Worm (Caenorhabditis elegans): ENCODE results near the gene rpn-9.

Gene rpn-9

DNA sequence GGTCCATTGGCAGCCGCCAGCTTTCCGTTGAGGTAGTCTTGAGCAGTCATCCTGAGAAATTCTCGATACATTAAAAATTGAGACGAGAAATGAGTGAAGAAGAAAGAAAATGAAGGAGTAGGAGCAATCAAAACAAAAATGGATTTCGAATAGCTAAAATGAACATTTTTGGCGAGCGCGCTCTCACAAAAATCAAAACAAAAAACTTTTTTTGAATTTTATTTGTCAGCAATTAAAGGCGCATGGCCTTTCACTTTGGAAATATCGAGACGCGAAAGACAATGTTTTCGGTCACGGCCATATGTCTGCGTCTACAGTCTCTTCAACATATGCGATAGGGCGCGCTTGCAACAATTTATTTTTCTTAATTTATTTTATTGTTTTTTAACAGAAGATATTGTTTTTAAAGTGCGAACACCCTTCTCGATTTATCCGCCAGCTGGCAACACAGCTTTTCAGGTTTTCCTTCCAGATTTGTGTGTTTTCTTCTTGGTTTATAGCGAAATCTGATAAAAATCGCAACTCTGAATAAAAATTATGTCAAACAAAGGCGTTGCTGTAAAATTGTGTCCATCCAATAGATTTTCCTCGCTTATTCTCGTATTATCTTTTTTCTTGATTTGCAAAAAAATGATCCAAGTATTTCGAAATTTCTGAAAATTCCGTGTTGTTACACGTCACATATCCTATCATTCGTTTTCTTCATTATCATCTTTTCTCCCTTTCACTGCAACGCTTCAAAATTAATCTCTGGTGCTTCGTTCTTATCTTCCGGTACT, at the start of gene rpn-9, which contains the start of gene T06D8.9:
rpn-9 (minus strand) TSS at position 51 of the 779 bp plus-strand sequence.
T06D8.9 (plus strand) TSS at position 729 of the 779 bp plus-strand sequence.
- TF ChIP-seq hmbx-1 (tag; optimal IDR thresholded peaks at IDR 0.05) (no peak), hmg-4 (GFP tag; optimal IDR thresholded peaks at IDR 0.05) (no peak), tbx-37 (GFP tag; conservative IDR thresholded peaks at IDR 0.05) (no peak), ets-7 (tag; optimal IDR thresholded peaks at IDR 0.05) (no peak), aly-1 (tag; optimal IDR thresholded peaks at IDR 0.05) (no peak), ama-1 (optimal IDR thresholded peaks at IDR 0.05) (no peak), scrt-1 (GFP tag; IDR thresholded peaks at IDR 0.05) (no peak), F13C5.2 (tag; optimal IDR thresholded peaks at IDR 0.05) (no peak), flt-1 (GFP tag; IDR thresholded peaks at IDR 0.05) (no peak), B0310.2 (tag; optimal IDR thresholded peaks at IDR 0.05) (no peak), sea-1 (GFP tag; conservative IDR thresholded peaks at IDR 0.05) (no peak), pes-1 (GFP tag; IDR thresholded peaks at IDR 0.05) (no peak)

DNA sequence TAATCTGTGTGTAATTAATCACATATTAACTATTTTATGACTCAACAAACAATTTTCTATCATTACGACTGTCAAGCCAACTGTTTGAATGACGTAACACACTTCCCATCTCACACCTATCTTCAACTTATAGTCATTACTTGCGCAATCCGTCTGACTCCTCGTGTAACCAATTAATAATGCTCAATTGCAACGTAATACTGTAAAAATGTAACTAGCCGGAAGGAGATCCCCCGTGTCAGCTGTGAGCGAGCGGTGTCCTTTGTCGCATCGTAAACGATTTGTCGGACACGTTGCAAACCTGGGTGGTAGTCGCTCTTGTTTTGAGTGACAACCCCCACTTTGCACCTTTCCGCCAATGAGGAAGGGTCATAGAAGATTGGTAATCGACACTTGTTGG, 49.4 kb upstream of the rpn-9 start:
- TF ChIP-seq ets-7 (tag; optimal IDR thresholded peaks at IDR 0.05) (peak; percentile 73), tbx-11 (GFP tag; IDR thresholded peaks at IDR 0.05) (no peak)

DNA sequence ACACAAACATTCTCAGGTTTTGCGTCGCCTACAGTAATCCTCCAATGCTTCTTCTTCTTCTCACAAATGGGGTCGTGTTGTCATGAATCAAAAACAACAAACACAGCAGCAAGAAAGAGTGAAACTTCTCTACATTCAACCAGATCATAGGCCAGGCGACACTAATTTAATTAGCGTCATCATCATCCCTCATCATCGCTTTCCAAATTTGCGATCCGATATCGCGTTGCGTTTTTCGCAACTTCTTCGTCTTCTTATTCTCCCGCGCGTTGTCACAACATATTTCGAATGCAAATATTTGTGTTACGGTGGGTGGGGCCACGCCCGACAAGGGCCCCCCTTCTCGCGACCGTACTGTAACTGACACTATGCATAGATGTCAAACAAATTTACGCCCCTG, 47.7 kb upstream of the rpn-9 start:
- no peak for TF ChIP-seq scrt-1 (GFP tag; IDR thresholded peaks at IDR 0.05)
- TF ChIP-seq B0310.2 (tag; optimal IDR thresholded peaks at IDR 0.05): no peak
- no peak for TF ChIP-seq hmg-4 (GFP tag; optimal IDR thresholded peaks at IDR 0.05)
- no peak for TF ChIP-seq hnd-1 (tag; optimal IDR thresholded peaks at IDR 0.05)
- no peak for TF ChIP-seq ets-7 (tag; optimal IDR thresholded peaks at IDR 0.05)
- TF ChIP-seq tbx-11 (GFP tag; IDR thresholded peaks at IDR 0.05): no peak
- TF ChIP-seq hmbx-1 (tag; optimal IDR thresholded peaks at IDR 0.05): no peak
- no peak for TF ChIP-seq ama-1 (optimal IDR thresholded peaks at IDR 0.05)
- TF ChIP-seq flt-1 (GFP tag; IDR thresholded peaks at IDR 0.05): no peak
- no peak for TF ChIP-seq ceh-36 (tag; optimal IDR thresholded peaks at IDR 0.05)
- no peak for TF ChIP-seq tra-4 (tag; optimal IDR thresholded peaks at IDR 0.05)
- no peak for TF ChIP-seq sea-1 (GFP tag; conservative IDR thresholded peaks at IDR 0.05)
- TF ChIP-seq tbx-37 (GFP tag; conservative IDR thresholded peaks at IDR 0.05): no peak
- TF ChIP-seq ceh-13 (GFP tag; optimal IDR thresholded peaks at IDR 0.05): no peak
- TF ChIP-seq F13C5.2 (tag; optimal IDR thresholded peaks at IDR 0.05): no peak
- no peak for TF ChIP-seq aly-1 (tag; optimal IDR thresholded peaks at IDR 0.05)
- no peak for TF ChIP-seq pes-1 (GFP tag; IDR thresholded peaks at IDR 0.05)

DNA sequence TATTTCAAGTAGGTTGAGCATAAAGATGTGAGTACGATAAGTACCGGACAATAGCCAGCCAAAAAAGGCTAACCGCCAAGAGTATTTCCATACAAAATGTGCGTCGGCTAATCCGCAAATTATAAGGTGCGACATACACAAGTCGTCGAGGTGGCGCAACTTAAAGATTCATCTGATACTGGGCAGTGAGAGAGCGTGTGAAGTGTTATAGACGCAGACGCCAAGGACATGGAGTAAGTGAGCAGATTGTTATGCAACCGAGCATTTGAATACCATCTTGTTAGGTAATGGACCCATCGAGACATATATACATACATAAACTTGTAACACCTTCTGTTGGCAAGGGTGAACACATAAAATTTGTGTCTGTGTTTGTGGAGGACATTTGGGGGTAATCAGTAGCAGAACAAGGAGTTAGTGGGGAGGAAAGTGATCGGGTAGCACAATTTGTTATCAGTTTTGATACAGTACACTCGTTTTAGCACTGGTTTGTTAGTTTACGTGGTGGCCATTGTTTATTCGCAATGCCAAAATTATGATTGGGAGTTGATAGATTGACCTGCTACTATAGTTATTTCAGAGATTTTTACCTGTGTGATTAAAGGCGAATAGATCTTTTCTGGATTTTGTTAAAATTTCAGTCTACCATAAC, 46.7 kb upstream of the rpn-9 start:
- TF ChIP-seq hnd-1 (tag; optimal IDR thresholded peaks at IDR 0.05) (no peak), aly-1 (tag; optimal IDR thresholded peaks at IDR 0.05) (no peak), tra-4 (tag; optimal IDR thresholded peaks at IDR 0.05) (no peak), ceh-13 (GFP tag; optimal IDR thresholded peaks at IDR 0.05) (no peak), scrt-1 (GFP tag; IDR thresholded peaks at IDR 0.05) (no peak), F13C5.2 (tag; optimal IDR thresholded peaks at IDR 0.05) (no peak), pes-1 (GFP tag; IDR thresholded peaks at IDR 0.05) (no peak), tbx-11 (GFP tag; IDR thresholded peaks at IDR 0.05) (no peak), tbx-37 (GFP tag; conservative IDR thresholded peaks at IDR 0.05) (no peak), ceh-36 (tag; optimal IDR thresholded peaks at IDR 0.05) (no peak), ets-7 (tag; optimal IDR thresholded peaks at IDR 0.05) (no peak), hmg-4 (GFP tag; optimal IDR thresholded peaks at IDR 0.05) (no peak), hmbx-1 (tag; optimal IDR thresholded peaks at IDR 0.05) (no peak), flt-1 (GFP tag; IDR thresholded peaks at IDR 0.05) (no peak), sea-1 (GFP tag; conservative IDR thresholded peaks at IDR 0.05) (no peak), B0310.2 (tag; optimal IDR thresholded peaks at IDR 0.05) (no peak), ama-1 (optimal IDR thresholded peaks at IDR 0.05) (no peak)

DNA sequence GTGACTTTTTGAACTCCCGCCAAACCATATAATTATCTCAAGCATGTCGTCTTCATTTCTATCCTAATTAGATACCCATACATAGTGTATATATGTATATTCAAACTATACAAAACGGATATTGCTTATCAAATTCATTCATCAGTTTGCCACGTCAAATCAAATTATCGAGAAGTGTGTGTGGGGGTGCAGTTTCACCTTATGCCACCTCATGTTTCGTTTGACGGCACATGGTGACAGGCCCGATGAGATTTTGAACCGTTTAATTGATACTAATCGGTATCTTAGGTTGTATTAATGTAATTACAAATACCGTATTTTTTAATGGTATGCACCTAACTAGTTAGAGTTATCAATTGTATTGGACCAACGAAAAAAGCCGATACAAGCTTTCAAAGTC, 46.0 kb upstream of the rpn-9 start:
- no peak for TF ChIP-seq F13C5.2 (tag; optimal IDR thresholded peaks at IDR 0.05)

DNA sequence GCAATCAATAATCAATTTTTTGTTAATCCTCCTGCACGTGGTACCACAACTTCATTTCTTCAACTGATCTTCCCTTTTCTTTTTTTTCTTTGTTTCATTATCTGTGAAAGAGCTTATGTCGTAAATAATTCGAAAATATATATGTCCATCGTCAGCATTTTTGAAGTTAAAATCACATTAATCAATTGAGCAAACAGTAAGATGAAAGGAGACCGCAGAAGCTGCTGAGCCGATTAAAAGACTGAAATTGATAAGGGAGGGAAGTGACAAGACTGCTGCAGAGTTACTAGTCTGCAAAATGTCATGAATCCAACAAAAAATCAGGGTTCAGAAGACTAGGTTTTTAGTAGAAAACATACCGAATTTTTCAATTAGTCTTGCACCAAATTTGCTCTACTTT, 45.1 kb upstream of the rpn-9 start:
- no peak for TF ChIP-seq ama-1 (optimal IDR thresholded peaks at IDR 0.05)
- TF ChIP-seq tra-4 (tag; optimal IDR thresholded peaks at IDR 0.05): no peak
- TF ChIP-seq hmg-4 (GFP tag; optimal IDR thresholded peaks at IDR 0.05): no peak
- TF ChIP-seq ceh-36 (tag; optimal IDR thresholded peaks at IDR 0.05): no peak
- no peak for TF ChIP-seq tbx-11 (GFP tag; IDR thresholded peaks at IDR 0.05)
- TF ChIP-seq pes-1 (GFP tag; IDR thresholded peaks at IDR 0.05): no peak

DNA sequence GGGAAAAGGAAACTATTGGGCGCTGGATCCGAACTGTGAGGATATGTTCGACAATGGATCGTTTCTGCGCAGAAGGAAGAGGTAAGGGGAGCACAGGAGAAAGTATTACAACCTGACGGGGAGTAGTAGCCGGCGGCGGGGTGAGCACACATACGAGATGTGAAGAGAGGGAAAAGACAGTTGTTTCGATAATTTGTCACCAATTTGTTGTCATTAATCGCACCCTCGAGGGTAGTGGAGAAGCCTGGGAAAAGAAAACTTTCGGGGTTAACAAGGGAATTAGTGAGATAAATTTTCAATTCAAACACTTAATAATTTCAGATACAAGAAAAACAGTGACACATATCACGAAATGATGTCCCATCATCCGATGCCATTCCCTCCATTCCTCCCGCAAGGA, 44.3 kb upstream of the rpn-9 start:
- no peak for TF ChIP-seq ceh-36 (tag; optimal IDR thresholded peaks at IDR 0.05)
- no peak for TF ChIP-seq F13C5.2 (tag; optimal IDR thresholded peaks at IDR 0.05)
- TF ChIP-seq hmg-4 (GFP tag; optimal IDR thresholded peaks at IDR 0.05): no peak
- TF ChIP-seq hmbx-1 (tag; optimal IDR thresholded peaks at IDR 0.05): no peak
- TF ChIP-seq ama-1 (optimal IDR thresholded peaks at IDR 0.05): no peak
- TF ChIP-seq aly-1 (tag; optimal IDR thresholded peaks at IDR 0.05): no peak
- no peak for TF ChIP-seq tra-4 (tag; optimal IDR thresholded peaks at IDR 0.05)
- no peak for TF ChIP-seq tbx-11 (GFP tag; IDR thresholded peaks at IDR 0.05)
- TF ChIP-seq B0310.2 (tag; optimal IDR thresholded peaks at IDR 0.05): no peak
- TF ChIP-seq scrt-1 (GFP tag; IDR thresholded peaks at IDR 0.05): no peak

DNA sequence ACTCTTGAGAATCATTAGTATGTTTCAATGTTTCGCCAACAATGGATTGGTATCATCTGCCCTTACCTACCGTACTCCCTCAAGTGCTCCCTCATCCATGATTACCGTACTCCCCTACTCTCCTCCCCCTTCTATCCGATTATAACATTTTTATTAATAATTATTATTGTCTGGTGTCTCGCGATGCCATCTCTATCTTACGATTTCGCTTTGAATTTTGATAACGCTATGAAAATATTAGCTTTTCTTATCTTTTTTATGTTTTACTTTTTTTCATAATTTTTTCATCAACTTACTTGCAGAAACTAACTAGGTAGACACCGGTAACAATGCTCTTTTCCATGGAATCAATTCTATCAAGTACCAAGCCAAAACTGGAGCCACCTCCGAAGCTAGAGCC, 42.9 kb upstream of the rpn-9 start, which contains the start of gene unc-130:
unc-130 (plus strand) TSS at position 301 of the 400 bp plus-strand sequence.
- no peak for TF ChIP-seq hmg-4 (GFP tag; optimal IDR thresholded peaks at IDR 0.05)
- no peak for TF ChIP-seq tbx-11 (GFP tag; IDR thresholded peaks at IDR 0.05)
- TF ChIP-seq ama-1 (optimal IDR thresholded peaks at IDR 0.05): no peak
- TF ChIP-seq hnd-1 (tag; optimal IDR thresholded peaks at IDR 0.05): no peak
- TF ChIP-seq ets-7 (tag; optimal IDR thresholded peaks at IDR 0.05): no peak
- TF ChIP-seq scrt-1 (GFP tag; IDR thresholded peaks at IDR 0.05): no peak
- TF ChIP-seq B0310.2 (tag; optimal IDR thresholded peaks at IDR 0.05): no peak
- no peak for TF ChIP-seq sea-1 (GFP tag; conservative IDR thresholded peaks at IDR 0.05)
- TF ChIP-seq aly-1 (tag; optimal IDR thresholded peaks at IDR 0.05): no peak
- no peak for TF ChIP-seq ceh-13 (GFP tag; optimal IDR thresholded peaks at IDR 0.05)
- no peak for TF ChIP-seq tra-4 (tag; optimal IDR thresholded peaks at IDR 0.05)
- TF ChIP-seq tbx-37 (GFP tag; conservative IDR thresholded peaks at IDR 0.05): no peak
- no peak for TF ChIP-seq F13C5.2 (tag; optimal IDR thresholded peaks at IDR 0.05)
- TF ChIP-seq ceh-36 (tag; optimal IDR thresholded peaks at IDR 0.05): no peak
- no peak for TF ChIP-seq hmbx-1 (tag; optimal IDR thresholded peaks at IDR 0.05)
- no peak for TF ChIP-seq pes-1 (GFP tag; IDR thresholded peaks at IDR 0.05)

Measured in whole organism, early embryonic.